Worm (Caenorhabditis elegans): ENCODE measurements around the gene F47D12.3.
A peak's percentile ranks its signal among the peaks of the same experiment; 100 is the strongest.

The F47D12.3 gene

DNA sequence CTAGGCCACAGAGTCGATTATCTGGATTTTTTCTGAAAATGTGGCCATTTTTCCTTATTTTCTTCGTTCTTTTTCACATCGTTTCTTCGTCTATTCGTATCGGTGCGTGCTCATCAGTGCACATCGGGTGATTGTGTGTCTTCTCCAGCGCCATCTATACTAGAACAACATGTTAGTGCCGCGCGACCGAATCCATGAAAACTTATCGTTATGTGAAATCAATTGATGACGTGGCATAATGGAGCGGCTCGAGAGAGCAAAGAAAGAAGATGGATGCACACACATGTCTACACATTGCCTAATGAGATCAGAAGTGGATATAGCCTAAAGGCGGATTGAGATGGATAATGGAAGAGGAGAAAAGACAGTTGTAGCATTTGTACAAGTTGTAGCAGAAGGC is 14.0 kb downstream of the F47D12.3 start:
- TF ChIP-seq cnd-1 (tag; optimal IDR thresholded peaks at IDR 0.05) (no peak), ces-1 (GFP tag; optimal IDR thresholded peaks at IDR 0.05) (peak; percentile 16), ztf-11 (tag; optimal IDR thresholded peaks at IDR 0.05) (no peak), drap-1 (GFP tag; optimal IDR thresholded peaks at IDR 0.05) (no peak), lsy-2 (tag; optimal IDR thresholded peaks at IDR 0.05) (no peak), ham-2 (GFP tag; optimal IDR thresholded peaks at IDR 0.05) (no peak), unc-62 (GFP tag; optimal IDR thresholded peaks at IDR 0.05) (no peak)

ce11 chrIII:6315515-6315914 is 17.3 kb downstream of the F47D12.3 start:
- no peak for TF ChIP-seq mls-2 (tag; optimal IDR thresholded peaks at IDR 0.05)
- no peak for TF ChIP-seq ceh-83 (GFP tag; optimal IDR thresholded peaks at IDR 0.05)
- no peak for TF ChIP-seq cnd-1 (tag; optimal IDR thresholded peaks at IDR 0.05)
- TF ChIP-seq nhr-12 (tag; optimal IDR thresholded peaks at IDR 0.05): no peak
- TF ChIP-seq flh-1 (GFP tag; optimal IDR thresholded peaks at IDR 0.05): no peak
- TF ChIP-seq ceh-39 (tag; optimal IDR thresholded peaks at IDR 0.05): no peak
- no peak for TF ChIP-seq ztf-11 (tag; optimal IDR thresholded peaks at IDR 0.05)
- TF ChIP-seq M03D4.4 (tag; optimal IDR thresholded peaks at IDR 0.05): no peak
- no peak for TF ChIP-seq elt-1 (tag; optimal IDR thresholded peaks at IDR 0.05; ENCODE audit: borderline replicate concordance, insufficient read depth)
- no peak for TF ChIP-seq drap-1 (GFP tag; optimal IDR thresholded peaks at IDR 0.05)
- no peak for TF ChIP-seq ham-2 (GFP tag; optimal IDR thresholded peaks at IDR 0.05)
- TF ChIP-seq mab-5 (tag; optimal IDR thresholded peaks at IDR 0.05): no peak
- no peak for TF ChIP-seq blmp-1 (tag; optimal IDR thresholded peaks at IDR 0.05)
- no peak for TF ChIP-seq elt-3 (tag; optimal IDR thresholded peaks at IDR 0.05)
- no peak for TF ChIP-seq lsy-2 (tag; optimal IDR thresholded peaks at IDR 0.05)
- TF ChIP-seq lin-13 (tag; optimal IDR thresholded peaks at IDR 0.05): no peak
- TF ChIP-seq zip-8 (tag; optimal IDR thresholded peaks at IDR 0.05): no peak
- TF ChIP-seq nhr-237 (tag; optimal IDR thresholded peaks at IDR 0.05): no peak

- TF ChIP-seq blmp-1 (tag; optimal IDR thresholded peaks at IDR 0.05) (no peak), unc-39 (tag; optimal IDR thresholded peaks at IDR 0.05) (no peak), M03D4.4 (tag; optimal IDR thresholded peaks at IDR 0.05) (no peak), flh-1 (GFP tag; optimal IDR thresholded peaks at IDR 0.05) (no peak), lin-13 (tag; optimal IDR thresholded peaks at IDR 0.05) (no peak), nhr-12 (tag; optimal IDR thresholded peaks at IDR 0.05) (no peak), bed-3 (GFP tag; optimal IDR thresholded peaks at IDR 0.05) (no peak), elt-3 (tag; optimal IDR thresholded peaks at IDR 0.05) (no peak), mls-2 (tag; optimal IDR thresholded peaks at IDR 0.05) (no peak), nhr-2 (tag; optimal IDR thresholded peaks at IDR 0.05) (no peak), nhr-76 (tag; optimal IDR thresholded peaks at IDR 0.05) (no peak), elt-1 (tag; optimal IDR thresholded peaks at IDR 0.05; ENCODE audit: borderline replicate concordance, insufficient read depth) (no peak), mep-1 (tag; optimal IDR thresholded peaks at IDR 0.05) (no peak), lsy-2 (tag; optimal IDR thresholded peaks at IDR 0.05) (no peak), nhr-28 (tag; optimal IDR thresholded peaks at IDR 0.05) (no peak), hlh-1 (tag; optimal IDR thresholded peaks at IDR 0.05) (no peak), drap-1 (GFP tag; optimal IDR thresholded peaks at IDR 0.05) (no peak), lin-32 (GFP tag; optimal IDR thresholded peaks at IDR 0.05) (no peak), ceh-39 (tag; optimal IDR thresholded peaks at IDR 0.05) (no peak), zip-8 (tag; optimal IDR thresholded peaks at IDR 0.05) (no peak)
Measured at ce11 chrIII:6316795-6317194, 18.5 kb downstream of the F47D12.3 start.

- TF ChIP-seq unc-120 (tag; optimal IDR thresholded peaks at IDR 0.05; ENCODE audit: poor library complexity, severe bottlenecking): no peak
- TF ChIP-seq ces-1 (GFP tag; optimal IDR thresholded peaks at IDR 0.05): peak; percentile 98
Measured at ce11 chrIII:6317345-6317744, 19.1 kb downstream of the F47D12.3 start.

DNA sequence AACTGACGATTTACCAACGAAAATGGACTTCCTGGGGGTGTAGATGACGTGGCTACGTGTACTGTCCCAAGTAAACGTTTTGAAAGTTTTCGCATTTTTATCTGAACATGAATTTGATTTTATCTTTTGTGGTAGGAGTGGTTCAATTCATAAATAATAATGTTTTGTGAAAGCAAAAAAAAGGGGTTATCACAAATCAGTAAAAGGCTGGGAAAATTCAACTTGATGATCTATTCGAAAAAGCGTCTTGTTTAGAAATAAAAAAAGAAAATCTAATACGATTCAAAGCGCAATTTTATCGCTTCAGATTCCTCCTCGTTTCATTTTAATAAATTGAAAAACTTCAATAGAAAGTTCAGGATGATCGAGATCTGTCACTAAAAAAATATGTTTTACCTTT is 25.9 kb downstream of the F47D12.3 start, which contains the start of gene C56G2.5:
Gene C56G2.5, minus strand, starts transcription at position 101 of the 400 bp plus-strand sequence.
- TF ChIP-seq bed-3 (GFP tag; optimal IDR thresholded peaks at IDR 0.05): no peak
- TF ChIP-seq mls-2 (tag; optimal IDR thresholded peaks at IDR 0.05): no peak
- no peak for TF ChIP-seq M03D4.4 (tag; optimal IDR thresholded peaks at IDR 0.05)
- TF ChIP-seq mab-5 (tag; optimal IDR thresholded peaks at IDR 0.05): no peak
- no peak for TF ChIP-seq ham-2 (GFP tag; optimal IDR thresholded peaks at IDR 0.05)
- no peak for TF ChIP-seq zip-8 (tag; optimal IDR thresholded peaks at IDR 0.05)
- no peak for TF ChIP-seq mep-1 (tag; optimal IDR thresholded peaks at IDR 0.05)
- no peak for TF ChIP-seq lin-32 (GFP tag; optimal IDR thresholded peaks at IDR 0.05)
- TF ChIP-seq drap-1 (GFP tag; optimal IDR thresholded peaks at IDR 0.05): no peak
- no peak for TF ChIP-seq unc-39 (tag; optimal IDR thresholded peaks at IDR 0.05)
- no peak for TF ChIP-seq ztf-11 (tag; optimal IDR thresholded peaks at IDR 0.05)
- no peak for TF ChIP-seq nhr-12 (tag; optimal IDR thresholded peaks at IDR 0.05)
- TF ChIP-seq ces-1 (GFP tag; optimal IDR thresholded peaks at IDR 0.05): no peak
- no peak for TF ChIP-seq sem-2 (GFP tag; optimal IDR thresholded peaks at IDR 0.05)
- no peak for TF ChIP-seq sptf-1 (tag; optimal IDR thresholded peaks at IDR 0.05)
- no peak for TF ChIP-seq flh-1 (GFP tag; optimal IDR thresholded peaks at IDR 0.05)
- no peak for TF ChIP-seq unc-120 (tag; optimal IDR thresholded peaks at IDR 0.05; ENCODE audit: poor library complexity, severe bottlenecking)
- TF ChIP-seq ceh-39 (tag; optimal IDR thresholded peaks at IDR 0.05): no peak

All from whole organism, mixed stage, embryonic.